Worm (Caenorhabditis elegans): Measurements from ENCODE around the gene sgt-1.

sgt-1 gene

ce11 chrII:4881727-4882126, 21.9 kb downstream of the sgt-1 start, which contains the start of gene gst-7 (continued):
- TF ChIP-seq F57A8.1 (GFP tag; optimal IDR thresholded peaks at IDR 0.05) (no peak), unc-62 (GFP tag; optimal IDR thresholded peaks at IDR 0.05) (no peak), B0035.1 (tag; optimal IDR thresholded peaks at IDR 0.05) (no peak), aptf-3 (GFP tag; IDR thresholded peaks at IDR 0.05) (0 out of 2 replicates have a peak, but pooled peaks have one; percentile 60), hsf-1 (GFP tag; IDR thresholded peaks at IDR 0.05) (peak; percentile 44; the same call in 1 of the 2 replicates), snpc-4 (GFP tag; optimal IDR thresholded peaks at IDR 0.05) (no peak), snpc-4 (tag; optimal IDR thresholded peaks at IDR 0.05) (no peak), hmg-20 (GFP tag; IDR thresholded peaks at IDR 0.05) (no peak), cebp-1 (GFP tag; IDR thresholded peaks at IDR 0.05) (no peak), cebp-1 (tag; optimal IDR thresholded peaks at IDR 0.05) (peak; percentile 1), snpc-1.1 (tag; optimal IDR thresholded peaks at IDR 0.05; ENCODE audit: insufficient read depth) (no peak), xnd-1 (tag; optimal IDR thresholded peaks at IDR 0.05) (no peak), nhr-90 (tag; optimal IDR thresholded peaks at IDR 0.05) (no peak), ceh-27 (GFP tag; optimal IDR thresholded peaks at IDR 0.05) (peak; percentile 38), ceh-91 (GFP tag; IDR thresholded peaks at IDR 0.05) (no peak), madf-3 (GFP tag; IDR thresholded peaks at IDR 0.05) (no peak), mes-4 (tag; optimal IDR thresholded peaks at IDR 0.05) (no peak), mxl-1 (tag; optimal IDR thresholded peaks at IDR 0.05) (no peak), lsl-1 (GFP tag; optimal IDR thresholded peaks at IDR 0.05) (peak; percentile 10), F10E7.11 (tag; optimal IDR thresholded peaks at IDR 0.05) (no peak), hmg-1.2 (GFP tag; IDR thresholded peaks at IDR 0.05) (peak; percentile 58; the same call in 1 of the 2 replicates), nfya-2 (GFP tag; IDR thresholded peaks at IDR 0.05) (no peak), F23B12.7 (tag; optimal IDR thresholded peaks at IDR 0.05; ENCODE audit: insufficient read depth) (no peak), let-607 (tag; optimal IDR thresholded peaks at IDR 0.05) (no peak), dpl-1 (GFP tag; optimal IDR thresholded peaks at IDR 0.05) (peak; percentile 48), dox-1 (GFP tag; IDR thresholded peaks at IDR 0.05) (0 out of 2 replicates have a peak, but pooled peaks have one; percentile 7), ceh-100 (GFP tag; IDR thresholded peaks at IDR 0.05) (no peak), hlh-26 (GFP tag; conservative IDR thresholded peaks at IDR 0.05) (no peak), Y67H2A.10 (GFP tag; conservative IDR thresholded peaks at IDR 0.05) (no peak), madf-8 (GFP tag; conservative IDR thresholded peaks at IDR 0.05) (peak; percentile 35; the same call in 1 of the 2 replicates)

DNA sequence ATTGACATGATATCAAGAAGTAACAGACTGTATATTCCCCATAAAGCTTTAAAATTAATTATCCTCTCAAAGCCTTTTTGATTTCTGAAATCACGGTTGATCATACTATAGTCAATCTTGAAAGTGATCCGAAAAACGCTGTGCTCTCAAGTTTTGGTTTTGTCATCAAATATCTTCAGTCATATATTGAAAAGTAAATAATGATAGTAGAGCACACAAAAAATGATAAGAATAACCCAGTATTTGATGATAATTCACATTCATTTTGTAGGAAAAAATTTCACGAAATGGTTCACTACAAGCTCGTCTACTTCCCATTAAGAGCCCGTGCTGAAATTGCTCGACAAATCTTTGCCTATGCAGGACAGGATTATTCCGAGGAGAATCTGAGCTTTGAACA, 24.0 kb downstream of the sgt-1 start, which contains the start of gene gst-6:
Gene gst-6 (plus strand): TSS at position 263 of the 400 bp plus-strand sequence.
- TF ChIP-seq nhr-80 (tag; optimal IDR thresholded peaks at IDR 0.05) (peak; percentile 29), madf-6 (GFP tag; IDR thresholded peaks at IDR 0.05) (no peak)

ce11 chrII:4876091-4876490, 27.5 kb downstream of the sgt-1 start, which contains the start of gene F11G11.13:
TSS of gene F11G11.13 (minus strand) at chrII:4876179.
- TF ChIP-seq aptf-2 (GFP tag; conservative IDR thresholded peaks at IDR 0.05) (no peak), lin-40 (tag; optimal IDR thresholded peaks at IDR 0.05) (peak; percentile 16), nhr-179 (tag; optimal IDR thresholded peaks at IDR 0.05) (no peak)
